Worm (Caenorhabditis elegans) whole organism, early embryonic: ENCODE results near the gene W10G11.1.

Experiments used
- B0310.2 ChIP-seq: sonication (generic microtip); optimal IDR thresholded peaks from 2 replicates; lab custom pipeline; 2016; ENCODE audit warnings: mild to moderate bottlenecking, missing genetic modification characterization, missing compliant biosample characterization
- ama-1 ChIP-seq: fragments of 150-350 bp; optimal IDR thresholded peaks from 2 replicates; lab custom pipeline; 2014

DNA sequence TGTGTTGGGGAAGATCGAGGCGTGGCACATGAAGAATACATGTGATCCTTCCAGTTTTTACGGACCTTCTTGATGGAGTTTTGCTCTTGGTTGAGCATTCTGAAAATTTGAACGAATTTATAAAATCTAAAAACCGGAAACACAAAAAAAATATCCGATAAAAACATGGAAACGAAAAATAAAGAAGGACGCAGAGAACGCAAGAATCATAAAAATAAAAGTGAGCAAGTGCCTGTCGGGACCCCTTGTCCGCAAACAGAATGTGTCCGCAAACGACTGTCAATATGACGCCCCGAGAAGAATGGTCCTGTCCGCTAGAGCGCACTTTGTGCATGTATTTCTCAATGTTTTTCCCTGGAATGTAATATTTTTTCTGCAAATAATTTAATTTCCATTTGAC lies 49.3 kb upstream of the W10G11.1 start, which contains the start of gene Y49F6A.5:
- no peak for TF ChIP-seq ama-1 (lab: Kevin White, UChicago)
- TF ChIP-seq B0310.2 = no peak
